Worm (Caenorhabditis elegans) whole organism, mixed stage, embryonic: ENCODE results near the gene rips-1.

ENCODE experiments used
- M03D4.4 ChIP-seq: sonication (generic microtip); optimal IDR thresholded peaks from 2 replicates; lab custom pipeline; 2017; ENCODE audit warnings: mild to moderate bottlenecking, missing genetic modification characterization, missing compliant biosample characterization
- bed-3 ChIP-seq: fragments of 200-800 bp; sonication (Bioruptor generic); optimal IDR thresholded peaks from 3 replicates; lab custom pipeline; 2018; ENCODE audit warnings: mild to moderate bottlenecking, missing genetic modification characterization, moderate library complexity, missing compliant biosample characterization
- blmp-1 ChIP-seq: fragments of 150-350 bp; optimal IDR thresholded peaks from 2 replicates; lab custom pipeline; 2014; ENCODE audit warnings: missing biosample characterization, missing genetic modification characterization
- ceh-39 ChIP-seq: fragments of 150-350 bp; optimal IDR thresholded peaks from 2 replicates; lab custom pipeline; 2014; ENCODE audit warnings: missing biosample characterization, missing genetic modification characterization
- ceh-83 ChIP-seq: fragments of 200-800 bp; sonication (Bioruptor generic); optimal IDR thresholded peaks from 2 replicates; lab custom pipeline; 2018; ENCODE audit warnings: mild to moderate bottlenecking, missing genetic modification characterization, missing compliant biosample characterization
- ces-1 ChIP-seq: fragments of 150-350 bp; optimal IDR thresholded peaks from 2 replicates; lab custom pipeline; 2014; ENCODE audit warnings: missing biosample characterization, missing genetic modification reagents, missing genetic modification characterization
- cnd-1 ChIP-seq: fragments of 200-800 bp; sonication (Bioruptor generic); optimal IDR thresholded peaks from 2 replicates; lab custom pipeline; 2018; ENCODE audit warnings: mild to moderate bottlenecking, missing genetic modification characterization, missing compliant biosample characterization
- drap-1 ChIP-seq: fragments of 200-800 bp; sonication (Bioruptor generic); optimal IDR thresholded peaks from 3 replicates; lab custom pipeline; 2018; ENCODE audit warnings: mild to moderate bottlenecking, missing genetic modification characterization, missing compliant biosample characterization
- elt-1 ChIP-seq: sonication (generic microtip); optimal IDR thresholded peaks from 2 replicates; lab custom pipeline; 2017; ENCODE audit warnings: missing genetic modification characterization, mild to moderate bottlenecking, missing compliant biosample characterization, antibody characterized with exemption, moderate library complexity, borderline replicate concordance; ENCODE audit not compliant: insufficient read depth
- elt-3 ChIP-seq: fragments of 150-350 bp; optimal IDR thresholded peaks from 2 replicates; lab custom pipeline; 2014; ENCODE audit warnings: missing biosample characterization, missing genetic modification characterization
- flh-1 ChIP-seq: fragments of 200-800 bp; sonication (Bioruptor generic); optimal IDR thresholded peaks from 2 replicates; lab custom pipeline; 2018; ENCODE audit warnings: mild to moderate bottlenecking, missing genetic modification characterization, moderate library complexity, missing compliant biosample characterization
- ham-2 ChIP-seq: fragments of 200-800 bp; sonication (Bioruptor generic); optimal IDR thresholded peaks from 2 replicates; lab custom pipeline; 2018; ENCODE audit warnings: mild to moderate bottlenecking, missing genetic modification characterization, missing compliant biosample characterization
- hlh-1 ChIP-seq: fragments of 150-350 bp; optimal IDR thresholded peaks from 2 replicates; lab custom pipeline; 2014; ENCODE audit warnings: missing biosample characterization, missing genetic modification reagents, missing genetic modification characterization
- lin-32 ChIP-seq: fragments of 200-800 bp; sonication (Bioruptor generic); optimal IDR thresholded peaks from 2 replicates; lab custom pipeline; 2018; ENCODE audit warnings: mild to moderate bottlenecking, missing genetic modification characterization, missing compliant biosample characterization
- lsy-2 ChIP-seq: fragments of 150-350 bp; optimal IDR thresholded peaks from 2 replicates; lab custom pipeline; 2014; ENCODE audit warnings: missing biosample characterization, missing genetic modification characterization
- mab-5 ChIP-seq: fragments of 150-350 bp; optimal IDR thresholded peaks from 2 replicates; lab custom pipeline; 2014; ENCODE audit warnings: missing biosample characterization, missing genetic modification characterization
- mep-1 ChIP-seq: fragments of 150-350 bp; optimal IDR thresholded peaks from 2 replicates; lab custom pipeline; 2017; ENCODE audit warnings: missing biosample characterization, missing genetic modification reagents, missing genetic modification characterization, inconsistent platforms
- mls-2 ChIP-seq: sonication (generic microtip); optimal IDR thresholded peaks from 2 replicates; lab custom pipeline; 2016; ENCODE audit warnings: mild to moderate bottlenecking, missing genetic modification characterization, moderate library complexity, missing compliant biosample characterization
- nhr-2 ChIP-seq: fragments of 150-350 bp; optimal IDR thresholded peaks from 2 replicates; lab custom pipeline; 2014; ENCODE audit warnings: missing biosample characterization, missing genetic modification characterization
- nhr-76 ChIP-seq: sonication (generic microtip); optimal IDR thresholded peaks from 2 replicates; lab custom pipeline; 2017; ENCODE audit warnings: missing biosample characterization, missing genetic modification characterization
- pha-4 ChIP-seq: fragments of 150-350 bp; optimal IDR thresholded peaks from 2 replicates; lab custom pipeline; 2018; ENCODE audit warnings: missing biosample characterization, missing genetic modification reagents, missing genetic modification characterization
- sptf-1 ChIP-seq: sonication (generic microtip); optimal IDR thresholded peaks from 2 replicates; lab custom pipeline; 2017; ENCODE audit warnings: mild to moderate bottlenecking, missing genetic modification characterization, moderate library complexity, missing compliant biosample characterization
- tbx-8 ChIP-seq: fragments of 200-800 bp; sonication (Bioruptor generic); optimal IDR thresholded peaks from 2 replicates; lab custom pipeline; 2018; ENCODE audit warnings: mild to moderate bottlenecking, missing genetic modification characterization, moderate library complexity, missing compliant biosample characterization
- unc-39 ChIP-seq: fragments of 150-350 bp; optimal IDR thresholded peaks from 2 replicates; lab custom pipeline; 2014; ENCODE audit warnings: missing biosample characterization, missing genetic modification characterization
- zip-8 ChIP-seq: fragments of 150-350 bp; optimal IDR thresholded peaks from 2 replicates; lab custom pipeline; 2014; ENCODE audit warnings: missing biosample characterization, missing genetic modification characterization
- ztf-11 ChIP-seq: fragments of 150-350 bp; optimal IDR thresholded peaks from 2 replicates; lab custom pipeline; 2014; ENCODE audit warnings: missing biosample characterization, missing genetic modification characterization

rips-1 gene

ce11 chrV:3788538-3788937 lies 16.7 kb downstream of the rips-1 start:
- no peak for TF ChIP-seq mls-2
- TF ChIP-seq mep-1, result no peak
- no peak for TF ChIP-seq lin-32 (GFP tag; lab: Kevin White, UChicago)
- TF ChIP-seq ceh-83, result no peak
- TF ChIP-seq M03D4.4 (tag; lab: Kevin White, UChicago), result no peak
- TF ChIP-seq nhr-2 (tag; lab: Kevin White, UChicago), result no peak
- TF ChIP-seq drap-1 (GFP tag; lab: Kevin White, UChicago), result no peak
- TF ChIP-seq ztf-11, result no peak
- TF ChIP-seq cnd-1 (tag; lab: Kevin White, UChicago), result no peak
- TF ChIP-seq sptf-1 (tag; lab: Kevin White, UChicago), result no peak
- TF ChIP-seq flh-1 (GFP tag; lab: Kevin White, UChicago), result no peak

ce11 chrV:3789770-3790169 lies 17.9 kb downstream of the rips-1 start, which contains the start of gene R08F11.7:
R08F11.7 (plus strand) TSS chrV:3790070.
- TF ChIP-seq ceh-39 (tag; lab: Kevin White, UChicago), result no peak
- no peak for TF ChIP-seq tbx-8 (GFP tag; lab: Kevin White, UChicago)
- no peak for TF ChIP-seq ces-1
- no peak for TF ChIP-seq mep-1
- no peak for TF ChIP-seq nhr-2 (tag; lab: Kevin White, UChicago)

ce11 chrV:3790424-3790823 lies 18.6 kb downstream of the rips-1 start:
- no peak for TF ChIP-seq lin-32 (GFP tag; lab: Kevin White, UChicago)

- TF ChIP-seq lsy-2 (tag; lab: Kevin White, UChicago) (no peak), M03D4.4 (tag; lab: Kevin White, UChicago) (no peak)
Measured at ce11 chrV:3799737-3800136, 27.9 kb downstream of the rips-1 start.

- TF ChIP-seq tbx-8 (GFP tag; lab: Kevin White, UChicago) (no peak), mab-5 (tag; lab: Kevin White, UChicago) (no peak), flh-1 (GFP tag; lab: Kevin White, UChicago) (no peak), ceh-39 (tag; lab: Kevin White, UChicago) (no peak), elt-3 (no peak)
- TF ChIP-seq, all 35 proteins: peak for 0
Measured at ce11 chrV:3800378-3800777, 28.6 kb downstream of the rips-1 start, which contains the start of gene srt-30. srt-30 (minus strand) TSS chrV:3800478.

- TF ChIP-seq zip-8 (tag; lab: Kevin White, UChicago) (no peak), pha-4 (tag; lab: Kevin White, UChicago) (no peak), nhr-76 (tag; lab: Kevin White, UChicago) (no peak), mab-5 (tag; lab: Kevin White, UChicago) (no peak), lin-32 (GFP tag; lab: Kevin White, UChicago) (no peak), nhr-2 (tag; lab: Kevin White, UChicago) (no peak), ham-2 (no peak), bed-3 (GFP tag; lab: Kevin White, UChicago) (no peak), cnd-1 (tag; lab: Kevin White, UChicago) (no peak), sptf-1 (tag; lab: Kevin White, UChicago) (no peak), M03D4.4 (tag; lab: Kevin White, UChicago) (no peak), mep-1 (no peak)
Measured at ce11 chrV:3801787-3802417, 30.1 kb downstream of the rips-1 start.

ce11 chrV:3803343-3803742 lies 31.5 kb downstream of the rips-1 start, which contains the start of gene cyp-33C8:
cyp-33C8 (minus strand) TSS chrV:3803542.
- TF ChIP-seq drap-1 (GFP tag; lab: Kevin White, UChicago), result no peak
- TF ChIP-seq ztf-11, result no peak
- no peak for TF ChIP-seq ham-2
- TF ChIP-seq hlh-1 (tag; lab: Kevin White, UChicago), result no peak
- no peak for TF ChIP-seq nhr-76 (tag; lab: Kevin White, UChicago)
- no peak for TF ChIP-seq mls-2
- no peak for TF ChIP-seq mep-1
- no peak for TF ChIP-seq blmp-1 (tag; lab: Kevin White, UChicago)
- no peak for TF ChIP-seq ceh-83
- no peak for TF ChIP-seq ces-1
- TF ChIP-seq zip-8 (tag; lab: Kevin White, UChicago), result no peak
- TF ChIP-seq elt-1, result no peak
- TF ChIP-seq unc-39 (tag; lab: Kevin White, UChicago), result no peak
- no peak for TF ChIP-seq M03D4.4 (tag; lab: Kevin White, UChicago)
